Fruit fly (Drosophila melanogaster): Measurements from ENCODE around the gene Polr2H.

Gene Polr2H

dm6 chr3L:21728616-21729047, at the start of gene Polr2H, which contains the start of gene CG11247 (continued):
- peak; percentile 76 for TF ChIP-seq CG18599 (GFP tag; optimal IDR thresholded peaks at IDR 0.05)
- peak; percentile 81 for TF ChIP-seq CG18262 (tag; optimal IDR thresholded peaks at IDR 0.05)
- TF ChIP-seq cwo (GFP tag; optimal IDR thresholded peaks at IDR 0.05): peak; percentile 40
- peak; percentile 78 for TF ChIP-seq CG3838 (GFP tag; optimal IDR thresholded peaks at IDR 0.05)
- TF ChIP-seq slp2 (GFP tag; optimal IDR thresholded peaks at IDR 0.05): peak; percentile 89
- peak; percentile 94 for TF ChIP-seq CG12769 (tag; optimal IDR thresholded peaks at IDR 0.05)
- TF ChIP-seq insv (GFP tag; optimal IDR thresholded peaks at IDR 0.05): peak in 1 of 2 experiments; percentile 47
- peak in 1 of 2 experiments; percentile 85 for TF ChIP-seq bsh (GFP tag; optimal IDR thresholded peaks at IDR 0.05)
- peak; percentile 72 for TF ChIP-seq CG15514 (GFP tag; optimal IDR thresholded peaks at IDR 0.05)
- TF ChIP-seq CG9817 (tag; optimal IDR thresholded peaks at IDR 0.05): peak; percentile 94
- peak; percentile 66 for TF ChIP-seq CG7556 (GFP tag; optimal IDR thresholded peaks at IDR 0.05)
- TF ChIP-seq CG2202 (tag; optimal IDR thresholded peaks at IDR 0.05): peak; percentile 53
- TF ChIP-seq gro (GFP tag; optimal IDR thresholded peaks at IDR 0.05): peak; percentile 91
- peak; percentile 92 for TF ChIP-seq ewg (GFP tag; optimal IDR thresholded peaks at IDR 0.05)
- peak; percentile 96 for TF ChIP-seq tx (GFP tag; optimal IDR thresholded peaks at IDR 0.05)
- TF ChIP-seq Camta (GFP tag; optimal IDR thresholded peaks at IDR 0.05): peak; percentile 91
- no peak for TF ChIP-seq prd (optimal IDR thresholded peaks at IDR 0.05)
- peak; percentile 97 for TF ChIP-seq prd (GFP tag; IDR thresholded peaks at IDR 0.05)
- TF ChIP-seq Opbp (GFP tag; IDR thresholded peaks at IDR 0.05; ENCODE audit: partially characterized antibody): peak; percentile 79
- peak; percentile 82 for TF ChIP-seq CG1024 (GFP tag; IDR thresholded peaks at IDR 0.05)
- TF ChIP-seq CG16863 (GFP tag; optimal IDR thresholded peaks at IDR 0.05): peak; percentile 94
- peak; percentile 59 for TF ChIP-seq E2f2 (GFP tag; IDR thresholded peaks at IDR 0.05)
- peak; percentile 90 for TF ChIP-seq Mrtf (GFP tag; IDR thresholded peaks at IDR 0.05)
- peak; percentile 79 for TF ChIP-seq stwl (tag; optimal IDR thresholded peaks at IDR 0.05)
- TF ChIP-seq da (GFP tag; optimal IDR thresholded peaks at IDR 0.05): peak; percentile 90
- peak; percentile 70 for TF ChIP-seq sim (GFP tag; IDR thresholded peaks at IDR 0.05)
- TF ChIP-seq amos (GFP tag; IDR thresholded peaks at IDR 0.05; ENCODE audit: partially characterized antibody): peak; percentile 72
- TF ChIP-seq HHEX (GFP tag; optimal IDR thresholded peaks at IDR 0.05): peak; percentile 71
- peak; percentile 86 for TF ChIP-seq B-H1 (GFP tag; IDR thresholded peaks at IDR 0.05)
- peak; percentile 96 for TF ChIP-seq Gug (GFP tag; IDR thresholded peaks at IDR 0.05)
- peak; percentile 90 for TF ChIP-seq CG2199 (GFP tag; IDR thresholded peaks at IDR 0.05)
- TF ChIP-seq vnd (GFP tag; IDR thresholded peaks at IDR 0.05; ENCODE audit: partially characterized antibody): peak; percentile 78
- TF ChIP-seq dati (GFP tag; IDR thresholded peaks at IDR 0.05): peak; percentile 64; the same call in 1 of the 2 replicates
- TF ChIP-seq NfI (GFP tag; optimal IDR thresholded peaks at IDR 0.05): peak; percentile 87
- peak; percentile 88 for TF ChIP-seq sug (tag; optimal IDR thresholded peaks at IDR 0.05)
- peak; percentile 75 for TF ChIP-seq CG15601 (tag; optimal IDR thresholded peaks at IDR 0.05)
- TF ChIP-seq schlank (tag; optimal IDR thresholded peaks at IDR 0.05): peak; percentile 54
- TF ChIP-seq CG6683 (GFP tag; optimal IDR thresholded peaks at IDR 0.05): no peak
- peak; percentile 77 for TF ChIP-seq Drgx (GFP tag; IDR thresholded peaks at IDR 0.05)
- peak; percentile 81 for TF ChIP-seq CG10979 (tag; optimal IDR thresholded peaks at IDR 0.05)
- TF ChIP-seq NC2β (GFP tag; optimal IDR thresholded peaks at IDR 0.05): peak; percentile 94
- TF ChIP-seq hbn (GFP tag; IDR thresholded peaks at IDR 0.05; ENCODE audit: partially characterized antibody): peak; percentile 66; the same call in 1 of the 2 replicates
- TF ChIP-seq CG12744 (GFP tag; optimal IDR thresholded peaks at IDR 0.05): peak; percentile 80
- peak in 1 of 2 experiments; percentile 77 for TF ChIP-seq eve (GFP tag; optimal IDR thresholded peaks at IDR 0.05)
- TF ChIP-seq exex (tag; optimal IDR thresholded peaks at IDR 0.05): no peak
- TF ChIP-seq CG14860 (GFP tag; IDR thresholded peaks at IDR 0.05; ENCODE audit: partially characterized antibody): peak; percentile 73
- TF ChIP-seq MBD-R2 (GFP tag; IDR thresholded peaks at IDR 0.05): peak; percentile 94
- TF ChIP-seq H15 (GFP tag; IDR thresholded peaks at IDR 0.05): peak; percentile 91
- peak; percentile 81 for TF ChIP-seq pzg (GFP tag; optimal IDR thresholded peaks at IDR 0.05)
- TF ChIP-seq CG2712 (tag; optimal IDR thresholded peaks at IDR 0.05): peak; percentile 90

Measured in whole organism, embryonic.